Fruit fly (Drosophila melanogaster): ENCODE data around the gene Reph.

Gene Reph

DNA sequence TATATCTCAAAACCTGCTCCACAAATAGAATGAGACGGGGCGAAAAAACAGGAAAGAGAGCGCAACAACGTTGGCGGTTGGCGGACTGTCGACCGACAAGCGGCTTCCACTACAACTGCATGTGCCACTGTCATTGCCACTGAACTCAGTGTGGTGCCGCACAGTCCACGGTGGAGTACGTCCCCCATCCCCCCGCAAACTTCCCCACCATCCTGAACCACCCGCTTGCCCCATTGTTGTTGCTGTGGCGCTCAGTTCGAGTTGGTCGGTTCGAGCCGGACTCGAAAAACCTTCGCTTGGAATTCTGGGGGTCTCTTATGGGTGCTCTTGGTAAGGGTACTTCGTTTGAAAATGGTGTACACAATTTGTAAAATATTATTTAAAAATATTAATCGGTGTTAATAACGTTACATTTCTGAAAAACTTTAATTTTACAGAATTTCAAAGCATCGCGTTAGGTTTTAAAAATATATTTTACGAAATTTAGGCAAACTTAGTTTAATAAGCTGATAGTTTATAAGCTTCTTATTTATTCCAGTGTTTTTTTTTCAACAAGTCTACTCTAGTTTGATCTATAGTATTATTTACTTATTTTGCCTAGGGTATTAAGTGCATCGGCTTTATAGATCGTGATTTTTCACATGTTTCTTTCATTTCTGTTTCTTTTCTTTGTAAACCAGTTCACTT lies 30.3 kb upstream of the Reph start (continued):
- TF ChIP-seq CG2116 (GFP tag; optimal IDR thresholded peaks at IDR 0.05) (peak; percentile 2), Nf-YB (GFP tag; optimal IDR thresholded peaks at IDR 0.05) (peak; percentile 52), CG15601 (tag; optimal IDR thresholded peaks at IDR 0.05) (peak; percentile 7), CG4424 (GFP tag; optimal IDR thresholded peaks at IDR 0.05) (peak; percentile 48), Dek (tag; optimal IDR thresholded peaks at IDR 0.05) (peak; percentile 49), CG10267 (tag; optimal IDR thresholded peaks at IDR 0.05) (peak; percentile 41), C15 (GFP tag; IDR thresholded peaks at IDR 0.05) (no peak), CG9727 (GFP tag; optimal IDR thresholded peaks at IDR 0.05) (peak; percentile 69), tin (GFP tag; optimal IDR thresholded peaks at IDR 0.05) (no peak), B-H2 (GFP tag; optimal IDR thresholded peaks at IDR 0.05) (no peak), CG6854 (GFP tag; optimal IDR thresholded peaks at IDR 0.05) (peak; percentile 11), scrt (GFP tag; optimal IDR thresholded peaks at IDR 0.05) (peak; percentile 42), Hsf (GFP tag; optimal IDR thresholded peaks at IDR 0.05) (peak; percentile 33), mirr (GFP tag; optimal IDR thresholded peaks at IDR 0.05) (no peak), CG6813 (GFP tag; optimal IDR thresholded peaks at IDR 0.05) (peak; percentile 37), tgo (GFP tag; IDR thresholded peaks at IDR 0.05) (peak; percentile 52; the same call in 2 of the 3 replicates), Bgb (GFP tag; IDR thresholded peaks at IDR 0.05; ENCODE audit: partially characterized antibody) (peak; percentile 23; the same call in 1 of the 2 replicates), Ptx1 (GFP tag; IDR thresholded peaks at IDR 0.05) (no peak), Chrac-16 (GFP tag; optimal IDR thresholded peaks at IDR 0.05) (peak; percentile 23), Abd-B (GFP tag; optimal IDR thresholded peaks at IDR 0.05) (no peak), ash1 (GFP tag; optimal IDR thresholded peaks at IDR 0.05) (no peak), BEAF-32 (GFP tag; optimal IDR thresholded peaks at IDR 0.05) (no peak), Sox102F (GFP tag; optimal IDR thresholded peaks at IDR 0.05) (peak; percentile 72), twi (tag; optimal IDR thresholded peaks at IDR 0.05) (no peak), CG4730 (GFP tag; IDR thresholded peaks at IDR 0.05) (no peak), Aef1 (GFP tag; IDR thresholded peaks at IDR 0.05) (peak; percentile 44; the same call in 1 of the 3 replicates), Fer1 (GFP tag; optimal IDR thresholded peaks at IDR 0.05) (peak; percentile 64), Rfx (GFP tag; IDR thresholded peaks at IDR 0.05) (0 out of 2 replicates have a peak, but pooled peaks have one; percentile 31), Sox100B (GFP tag; optimal IDR thresholded peaks at IDR 0.05) (peak; percentile 45), ato (GFP tag; IDR thresholded peaks at IDR 0.05; ENCODE audit: partially characterized antibody) (0 out of 2 replicates have a peak, but pooled peaks have one; percentile 20), CG7839 (tag; optimal IDR thresholded peaks at IDR 0.05) (peak; percentile 72), Dad (GFP tag; optimal IDR thresholded peaks at IDR 0.05) (no peak), CG3281 (GFP tag; optimal IDR thresholded peaks at IDR 0.05) (peak; percentile 43), rib (GFP tag; IDR thresholded peaks at IDR 0.05) (peak; percentile 34; the same call in 1 of the 2 replicates), dmrt11E (tag; optimal IDR thresholded peaks at IDR 0.05) (peak; percentile 78), CG4282 (GFP tag; optimal IDR thresholded peaks at IDR 0.05) (no peak), Oli (tag; optimal IDR thresholded peaks at IDR 0.05) (peak; percentile 56), H2.0 (GFP tag; IDR thresholded peaks at IDR 0.05) (no peak), CG18764 (GFP tag; optimal IDR thresholded peaks at IDR 0.05) (peak; percentile 14), MESR4 (GFP tag; optimal IDR thresholded peaks at IDR 0.05) (no peak), CG8388 (GFP tag; optimal IDR thresholded peaks at IDR 0.05) (peak; percentile 54), CG11504 (tag; optimal IDR thresholded peaks at IDR 0.05) (peak; percentile 82), Med (GFP tag) (peak; percentile 37), cwo (GFP tag; optimal IDR thresholded peaks at IDR 0.05) (peak; percentile 58), Bdp1 (GFP tag; optimal IDR thresholded peaks at IDR 0.05) (no peak), Opbp (GFP tag; IDR thresholded peaks at IDR 0.05; ENCODE audit: partially characterized antibody) (0 out of 3 replicates have a peak, but pooled peaks have one; percentile 27), al (GFP tag; IDR thresholded peaks at IDR 0.05) (peak; percentile 49; the same call in 1 of the 2 replicates), gsb-n (tag; optimal IDR thresholded peaks at IDR 0.05) (peak; percentile 4)
